2 worm cellular contexts compared by ENCODE assay signal in the genomic region with DNA sequence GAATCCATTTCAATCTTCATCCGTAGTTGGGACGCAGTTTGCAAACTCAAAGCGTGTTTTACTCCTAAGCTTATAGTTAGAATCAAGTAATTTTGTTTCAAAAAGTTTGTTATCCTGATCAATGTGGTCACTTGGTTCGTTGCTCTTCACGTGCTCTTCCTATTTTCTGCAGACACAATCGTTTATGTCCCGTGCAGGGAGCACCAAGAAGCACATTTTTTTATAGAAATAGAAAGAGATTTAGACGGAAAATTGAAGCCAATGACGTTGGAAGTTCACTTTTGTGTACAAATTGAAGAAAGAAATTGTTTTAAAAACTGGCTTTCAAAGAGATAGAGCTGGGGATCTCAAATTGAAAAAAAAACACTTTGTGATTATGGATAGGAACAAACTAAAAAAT.
TF ChIP-seq lines count a peak whose summit lies in the region.

No protein-coding gene starts in this region.

TF ChIP-seq in whole organism, L1 larva, 84 proteins besides CTCF, POLR2A, EP300 and RAD21 (continued from another document):
- TF ChIP-seq nhr-19 (GFP tag; conservative IDR thresholded peaks at IDR 0.05; lab: Robert Waterston, UW), result peak; percentile 35; the same call in 1 of the 2 replicates
- peak; percentile 15 for TF ChIP-seq dsc-1 (tag; optimal IDR thresholded peaks at IDR 0.05; lab: Kevin White, UChicago)
- TF ChIP-seq C04F5.9 (tag; optimal IDR thresholded peaks at IDR 0.05; lab: Kevin White, UChicago), result no peak
- peak; percentile 28 for TF ChIP-seq nhr-20 (tag; optimal IDR thresholded peaks at IDR 0.05; lab: Kevin White, UChicago)

TF ChIP-seq in whole organism, L2 larva, 48 proteins besides CTCF, POLR2A, EP300 and RAD21 (continued from another document):
- TF ChIP-seq ztf-11 (tag; optimal IDR thresholded peaks at IDR 0.05; lab: Kevin White, UChicago) (no peak), nhr-6 (tag; optimal IDR thresholded peaks at IDR 0.05; lab: Kevin White, UChicago) (no peak), sem-4 (tag; optimal IDR thresholded peaks at IDR 0.05; lab: Kevin White, UChicago) (no peak)
